Worm (Caenorhabditis elegans) whole organism, mixed stage, embryonic: ENCODE data around the gene fbxc-39.
"Not testable (repeated sequence)": the region's sequence is repeated elsewhere in the genome, so short reads cannot be mapped to it uniquely, and the experiment has no call there.

Experiments
- bed-3 ChIP-seq: fragments of 200-800 bp; sonication (Bioruptor generic); optimal IDR thresholded peaks from 3 replicates; lab custom pipeline; 2018; ENCODE audit warnings: mild to moderate bottlenecking, missing genetic modification characterization, moderate library complexity, missing compliant biosample characterization
- blmp-1 ChIP-seq: fragments of 150-350 bp; optimal IDR thresholded peaks from 2 replicates; lab custom pipeline; 2014; ENCODE audit warnings: missing biosample characterization, missing genetic modification characterization
- ceh-39 ChIP-seq: fragments of 150-350 bp; optimal IDR thresholded peaks from 2 replicates; lab custom pipeline; 2014; ENCODE audit warnings: missing biosample characterization, missing genetic modification characterization
- ceh-43 ChIP-seq: fragments of 200-800 bp; sonication (Bioruptor generic); optimal IDR thresholded peaks from 2 replicates; lab custom pipeline; 2018; ENCODE audit warnings: mild to moderate bottlenecking, missing genetic modification characterization, moderate library complexity, missing compliant biosample characterization
- ceh-83 ChIP-seq: fragments of 200-800 bp; sonication (Bioruptor generic); optimal IDR thresholded peaks from 2 replicates; lab custom pipeline; 2018; ENCODE audit warnings: mild to moderate bottlenecking, missing genetic modification characterization, missing compliant biosample characterization
- ces-1 ChIP-seq: fragments of 150-350 bp; optimal IDR thresholded peaks from 2 replicates; lab custom pipeline; 2014; ENCODE audit warnings: missing biosample characterization, missing genetic modification reagents, missing genetic modification characterization
- cnd-1 ChIP-seq: fragments of 200-800 bp; sonication (Bioruptor generic); optimal IDR thresholded peaks from 2 replicates; lab custom pipeline; 2018; ENCODE audit warnings: mild to moderate bottlenecking, missing genetic modification characterization, missing compliant biosample characterization
- drap-1 ChIP-seq: fragments of 200-800 bp; sonication (Bioruptor generic); optimal IDR thresholded peaks from 3 replicates; lab custom pipeline; 2018; ENCODE audit warnings: mild to moderate bottlenecking, missing genetic modification characterization, missing compliant biosample characterization
- elt-1 ChIP-seq: sonication (generic microtip); optimal IDR thresholded peaks from 2 replicates; lab custom pipeline; 2017; ENCODE audit warnings: missing genetic modification characterization, mild to moderate bottlenecking, missing compliant biosample characterization, antibody characterized with exemption, moderate library complexity, borderline replicate concordance; ENCODE audit not compliant: insufficient read depth
- flh-1 ChIP-seq: fragments of 200-800 bp; sonication (Bioruptor generic); optimal IDR thresholded peaks from 2 replicates; lab custom pipeline; 2018; ENCODE audit warnings: mild to moderate bottlenecking, missing genetic modification characterization, moderate library complexity, missing compliant biosample characterization
- ham-2 ChIP-seq: fragments of 200-800 bp; sonication (Bioruptor generic); optimal IDR thresholded peaks from 2 replicates; lab custom pipeline; 2018; ENCODE audit warnings: mild to moderate bottlenecking, missing genetic modification characterization, missing compliant biosample characterization
- hlh-1 ChIP-seq: fragments of 150-350 bp; optimal IDR thresholded peaks from 2 replicates; lab custom pipeline; 2014; ENCODE audit warnings: missing biosample characterization, missing genetic modification reagents, missing genetic modification characterization
- lin-13 ChIP-seq: fragments of 150-350 bp; optimal IDR thresholded peaks from 2 replicates; lab custom pipeline; 2014; ENCODE audit warnings: missing biosample characterization, missing genetic modification characterization
- mab-5 ChIP-seq: fragments of 150-350 bp; optimal IDR thresholded peaks from 2 replicates; lab custom pipeline; 2014; ENCODE audit warnings: missing biosample characterization, missing genetic modification characterization
- mep-1 ChIP-seq: fragments of 150-350 bp; optimal IDR thresholded peaks from 2 replicates; lab custom pipeline; 2017; ENCODE audit warnings: missing biosample characterization, missing genetic modification reagents, missing genetic modification characterization, inconsistent platforms
- mls-2 ChIP-seq: sonication (generic microtip); optimal IDR thresholded peaks from 2 replicates; lab custom pipeline; 2016; ENCODE audit warnings: mild to moderate bottlenecking, missing genetic modification characterization, moderate library complexity, missing compliant biosample characterization
- nhr-12 ChIP-seq: fragments of 150-350 bp; optimal IDR thresholded peaks from 2 replicates; lab custom pipeline; 2014; ENCODE audit warnings: missing biosample characterization, missing genetic modification characterization
- nhr-2 ChIP-seq: fragments of 150-350 bp; optimal IDR thresholded peaks from 2 replicates; lab custom pipeline; 2014; ENCODE audit warnings: missing biosample characterization, missing genetic modification characterization
- nhr-237 ChIP-seq: fragments of 150-350 bp; optimal IDR thresholded peaks from 2 replicates; lab custom pipeline; 2014; ENCODE audit warnings: missing biosample characterization, missing genetic modification characterization
- nhr-28 ChIP-seq: fragments of 150-350 bp; optimal IDR thresholded peaks from 2 replicates; lab custom pipeline; 2014; ENCODE audit warnings: missing biosample characterization, missing genetic modification characterization
- nhr-76 ChIP-seq: sonication (generic microtip); optimal IDR thresholded peaks from 2 replicates; lab custom pipeline; 2017; ENCODE audit warnings: missing biosample characterization, missing genetic modification characterization
- sem-2 ChIP-seq: fragments of 200-800 bp; sonication (Bioruptor generic); optimal IDR thresholded peaks from 2 replicates; lab custom pipeline; 2018; ENCODE audit warnings: mild to moderate bottlenecking, missing genetic modification characterization, missing compliant biosample characterization
- snpc-4 ChIP-seq: fragments of 150-350 bp; optimal IDR thresholded peaks from 2 replicates; lab custom pipeline; 2014; ENCODE audit warnings: missing biosample characterization, missing genetic modification characterization
- sptf-1 ChIP-seq: sonication (generic microtip); optimal IDR thresholded peaks from 2 replicates; lab custom pipeline; 2017; ENCODE audit warnings: mild to moderate bottlenecking, missing genetic modification characterization, moderate library complexity, missing compliant biosample characterization
- tbx-8 ChIP-seq: fragments of 200-800 bp; sonication (Bioruptor generic); optimal IDR thresholded peaks from 2 replicates; lab custom pipeline; 2018; ENCODE audit warnings: mild to moderate bottlenecking, missing genetic modification characterization, moderate library complexity, missing compliant biosample characterization
- unc-120 ChIP-seq: sonication (generic microtip); optimal IDR thresholded peaks from 2 replicates; lab custom pipeline; 2017; ENCODE audit warnings: missing genetic modification characterization, missing compliant biosample characterization; ENCODE audit not compliant: poor library complexity, severe bottlenecking
- unc-62 ChIP-seq: fragments of 150-350 bp; optimal IDR thresholded peaks from 2 replicates; lab custom pipeline; 2014; ENCODE audit warnings: missing biosample characterization, missing genetic modification reagents, missing genetic modification characterization
- zip-8 ChIP-seq: fragments of 150-350 bp; optimal IDR thresholded peaks from 2 replicates; lab custom pipeline; 2014; ENCODE audit warnings: missing biosample characterization, missing genetic modification characterization

fbxc-39 gene

ce11 chrII:994231-994630 lies 5.7 kb downstream of the fbxc-39 start, which contains the start of gene F45D11.7:
TSS of gene F45D11.7 (plus strand) at chrII:994531.
- not testable (repeated sequence) for TF ChIP-seq nhr-76 (tag; lab: Kevin White, UChicago); bed-3; sem-2 (GFP tag; lab: Kevin White, UChicago)

- TF ChIP-seq ces-1 (GFP tag; lab: Kevin White, UChicago); mls-2 (tag; lab: Kevin White, UChicago); nhr-28 (tag; lab: Kevin White, UChicago): not testable (repeated sequence)
These were observed 7.6 kb downstream of the fbxc-39 start, which contains the start of gene F45D11.11 for ce11 chrII:996112-996511. TSS of gene F45D11.11 (minus strand) at chrII:996212.

ce11 chrII:999493-999892 lies 11.0 kb downstream of the fbxc-39 start, which contains the start of gene fbxb-29:
TSS of gene fbxb-29 (minus strand) at chrII:999593.
- TF ChIP-seq sptf-1 = no peak
- TF ChIP-seq snpc-4 (tag; lab: Kevin White, UChicago) = no peak
- no peak for TF ChIP-seq blmp-1 (tag; lab: Kevin White, UChicago)
- TF ChIP-seq mab-5 (tag; lab: Kevin White, UChicago) = no peak
- no peak for TF ChIP-seq hlh-1 (tag; lab: Kevin White, UChicago)
- TF ChIP-seq tbx-8 (GFP tag; lab: Kevin White, UChicago) = no peak
- no peak for TF ChIP-seq ceh-43
- no peak for TF ChIP-seq drap-1 (GFP tag; lab: Kevin White, UChicago)
- TF ChIP-seq mls-2 (tag; lab: Kevin White, UChicago) = no peak

ce11 chrII:1001351-1001750 lies 12.8 kb downstream of the fbxc-39 start, which contains the start of the genes fbxb-30 and F45D11.5:
TSS of gene fbxb-30 (minus strand) at chrII:1001451.
TSS of gene F45D11.5 (plus strand) at chrII:1001702.
- TF ChIP-seq ceh-43 = no peak
- TF ChIP-seq nhr-76 (tag; lab: Kevin White, UChicago) = no peak
- TF ChIP-seq cnd-1 = no peak
- TF ChIP-seq ces-1 (GFP tag; lab: Kevin White, UChicago) = no peak
- no peak for TF ChIP-seq mep-1 (tag; lab: Kevin White, UChicago)
- no peak for TF ChIP-seq nhr-2 (tag; lab: Kevin White, UChicago)
- no peak for TF ChIP-seq ceh-83 (GFP tag; lab: Kevin White, UChicago)
- no peak for TF ChIP-seq blmp-1 (tag; lab: Kevin White, UChicago)
- no peak for TF ChIP-seq elt-1 (tag; lab: Kevin White, UChicago)
- no peak for TF ChIP-seq nhr-12
- TF ChIP-seq lin-13 (tag; lab: Kevin White, UChicago) = no peak
- TF ChIP-seq unc-62 (GFP tag; lab: Kevin White, UChicago) = no peak
- no peak for TF ChIP-seq mls-2 (tag; lab: Kevin White, UChicago)
- TF ChIP-seq nhr-237 (tag; lab: Kevin White, UChicago) = no peak
- no peak for TF ChIP-seq mab-5 (tag; lab: Kevin White, UChicago)
- TF ChIP-seq zip-8 (tag; lab: Kevin White, UChicago) = no peak
- TF ChIP-seq ceh-39 (tag; lab: Kevin White, UChicago) = no peak
- no peak for TF ChIP-seq unc-120

ce11 chrII:1006375-1006774 lies 17.8 kb downstream of the fbxc-39 start, which contains the start of gene F45D11.14:
TSS of gene F45D11.14 (minus strand) at chrII:1006475.
- not testable (repeated sequence) for TF ChIP-seq flh-1 (GFP tag; lab: Kevin White, UChicago); ham-2; elt-1 (tag; lab: Kevin White, UChicago)

ce11 chrII:1024684-1025083 lies 36.1 kb downstream of the fbxc-39 start, which contains the start of gene btb-11:
TSS of gene btb-11 (minus strand) at chrII:1024784.
- not testable (repeated sequence) for TF ChIP-seq drap-1 (GFP tag; lab: Kevin White, UChicago); sem-2 (GFP tag; lab: Kevin White, UChicago); mep-1 (tag; lab: Kevin White, UChicago)
- TF ChIP-seq, all 35 proteins: peak for 0; not testable (repeated sequence) for 35
